Fruit fly (Drosophila melanogaster) whole organism, pupa: Measurements from ENCODE around the gene CG3679.

ENCODE experiments used
- CG13204 ChIP-seq: fragments of 200-800 bp; sonication (Bioruptor generic); optimal IDR thresholded peaks from 2 replicates; lab custom pipeline; 2018; ENCODE audit warnings: missing biosample characterization, mild to moderate bottlenecking, missing genetic modification characterization, moderate library complexity
- CG17806 ChIP-seq: fragments of 200-800 bp; sonication (Bioruptor generic); optimal IDR thresholded peaks from 2 replicates; lab custom pipeline; 2018; ENCODE audit warnings: missing biosample characterization, mild to moderate bottlenecking, missing genetic modification characterization, moderate library complexity
- CG4496 ChIP-seq: fragments of 200-800 bp; sonication (Bioruptor generic); IDR thresholded peaks from 3 replicates; pipeline ENCODE4 v1.3.6; 2022; ENCODE audit warnings: missing biosample characterization, missing genetic modification characterization
- CG8159 ChIP-seq: fragments of 200-800 bp; sonication (Bioruptor generic); optimal IDR thresholded peaks from 3 replicates; lab custom pipeline; 2018; ENCODE audit warnings: missing biosample characterization, mild to moderate bottlenecking, missing genetic modification characterization, moderate library complexity
- CG8301 ChIP-seq: fragments of 200-800 bp; sonication (Bioruptor generic); optimal IDR thresholded peaks from 2 replicates; lab custom pipeline; 2018; ENCODE audit warnings: missing biosample characterization, mild to moderate bottlenecking, missing genetic modification characterization
- CG9948 ChIP-seq: fragments of 200-800 bp; sonication (Bioruptor generic); optimal IDR thresholded peaks from 2 replicates; lab custom pipeline; 2018; ENCODE audit warnings: missing biosample characterization, mild to moderate bottlenecking, missing genetic modification characterization, moderate library complexity
- EcR ChIP-seq: fragments of 200-800 bp; sonication (Bioruptor generic); optimal IDR thresholded peaks from 3 replicates; lab custom pipeline; 2019; ENCODE audit warnings: missing biosample characterization, missing genetic modification characterization, mild to moderate bottlenecking, moderate library complexity, missing genetic modification reagents
- Ets98B ChIP-seq: fragments of 200-800 bp; sonication (Bioruptor generic); IDR thresholded peaks from 2 replicates; pipeline ENCODE4 v1.3.6; 2022; ENCODE audit warnings: missing biosample characterization, missing genetic modification characterization
- Snoo ChIP-seq: fragments of 200-800 bp; sonication (Bioruptor generic); optimal IDR thresholded peaks from 3 replicates; lab custom pipeline; 2017; ENCODE audit warnings: missing biosample characterization, mild to moderate bottlenecking, missing genetic modification characterization, inconsistent platforms
- fd96Ca ChIP-seq: fragments of 200-800 bp; sonication (Bioruptor generic); IDR thresholded peaks from 3 replicates; pipeline ENCODE4 v1.3.6; 2022; ENCODE audit warnings: missing biosample characterization, missing genetic modification characterization
- gl ChIP-seq: fragments of 200-800 bp; sonication (Bioruptor generic); optimal IDR thresholded peaks from 2 replicates; lab custom pipeline; 2018; ENCODE audit warnings: missing biosample characterization, mild to moderate bottlenecking, missing genetic modification characterization
- rn ChIP-seq: fragments of 200-800 bp; sonication (Bioruptor generic); IDR thresholded peaks from 2 replicates; pipeline ENCODE4 v1.3.6; 2022; ENCODE audit warnings: missing biosample characterization, missing genetic modification characterization

DNA sequence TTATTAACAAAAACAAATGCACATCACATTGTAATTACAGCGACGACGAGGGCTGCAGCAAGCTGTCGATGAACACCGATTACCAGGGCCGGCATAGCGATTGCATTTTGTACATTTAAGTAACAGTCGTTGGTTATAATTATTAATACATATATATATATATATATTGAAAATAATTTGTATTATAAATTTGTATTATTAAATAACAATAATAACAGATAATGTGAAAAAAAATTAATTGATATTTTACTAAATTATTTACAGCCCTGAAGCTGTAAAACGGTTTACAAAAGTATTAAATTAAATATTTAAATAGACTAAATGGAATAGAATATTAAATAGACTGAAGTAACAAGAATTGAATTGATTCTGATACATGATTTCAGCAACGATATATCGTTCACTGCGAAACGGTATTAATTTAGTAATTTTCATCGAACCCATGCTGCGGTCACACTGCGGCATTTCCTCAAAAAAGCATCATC, 27.8 kb upstream of the CG3679 start, which contains the start of the genes kat80 and Prosalpha4:
- TF ChIP-seq Ets98B (GFP tag; lab: Robert Waterston, UW), result no peak
- no peak for TF ChIP-seq gl (tag; lab: Kevin White, UChicago)
- peak; percentile 26 for TF ChIP-seq CG8159
- no peak for TF ChIP-seq fd96Ca (GFP tag; lab: Robert Waterston, UW)
- TF ChIP-seq CG9948 (tag; lab: Kevin White, UChicago), result no peak
- no peak for TF ChIP-seq CG8301 (tag; lab: Kevin White, UChicago)
- TF ChIP-seq EcR (GFP tag; lab: Kevin White, UChicago), result no peak
- TF ChIP-seq Snoo (tag; lab: Kevin White, UChicago), result peak; percentile 63
- no peak for TF ChIP-seq CG13204 (GFP tag; lab: Kevin White, UChicago)
- TF ChIP-seq CG17806 (tag; lab: Kevin White, UChicago), result no peak
- no peak for TF ChIP-seq rn (GFP tag; lab: Robert Waterston, UW)
- TF ChIP-seq CG4496 (GFP tag; lab: Robert Waterston, UW), result no peak
